Worm (Caenorhabditis elegans): ENCODE measurements around the gene C56E6.7.

DNA sequence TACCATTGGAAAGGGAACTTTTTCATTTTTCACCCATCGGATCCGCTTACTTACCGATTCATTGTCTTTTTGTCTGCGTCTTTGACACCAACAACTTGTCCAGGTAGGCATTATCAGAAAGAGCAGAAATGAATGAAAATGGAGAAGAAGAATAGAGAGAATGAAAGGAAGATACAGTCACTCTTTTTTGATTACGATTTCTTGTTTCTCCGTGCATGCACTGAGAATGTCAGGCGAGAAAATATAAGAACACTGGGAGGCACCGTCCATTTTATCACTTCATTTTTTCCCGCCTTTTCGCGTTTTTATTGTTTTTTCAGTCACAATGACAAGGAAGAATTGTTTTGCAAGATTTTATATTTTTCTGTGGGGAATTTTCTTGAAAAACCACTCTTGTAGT, 47.0 kb upstream of the C56E6.7 start:
- TF ChIP-seq sptf-1 (tag; optimal IDR thresholded peaks at IDR 0.05) (no peak), fkh-10 (GFP tag; optimal IDR thresholded peaks at IDR 0.05) (no peak), lin-39 (tag; optimal IDR thresholded peaks at IDR 0.05) (no peak), zag-1 (tag; optimal IDR thresholded peaks at IDR 0.05) (no peak), mep-1 (tag; optimal IDR thresholded peaks at IDR 0.05) (no peak), ama-1 (optimal IDR thresholded peaks at IDR 0.05) (no peak), elt-3 (tag; optimal IDR thresholded peaks at IDR 0.05) (no peak), unc-62 (GFP tag; optimal IDR thresholded peaks at IDR 0.05) (no peak), nhr-12 (tag; optimal IDR thresholded peaks at IDR 0.05) (no peak), egl-27 (tag; optimal IDR thresholded peaks at IDR 0.05) (no peak), unc-98 (GFP tag; IDR thresholded peaks at IDR 0.05) (no peak), nhr-237 (tag; optimal IDR thresholded peaks at IDR 0.05) (no peak), tlp-1 (tag; optimal IDR thresholded peaks at IDR 0.05) (no peak)
